Worm (Caenorhabditis elegans) whole organism, early embryonic: ENCODE results near the gene piki-1.

Experiments used
- B0310.2 ChIP-seq: sonication (generic microtip); optimal IDR thresholded peaks from 2 replicates; lab custom pipeline; 2016; ENCODE audit warnings: mild to moderate bottlenecking, missing genetic modification characterization, missing compliant biosample characterization
- ama-1 ChIP-seq: fragments of 150-350 bp; optimal IDR thresholded peaks from 2 replicates; lab custom pipeline; 2014
- ets-7 ChIP-seq: sonication (generic microtip); optimal IDR thresholded peaks from 2 replicates; lab custom pipeline; 2016; ENCODE audit warnings: missing genotype, missing genetic modification characterization, missing compliant biosample characterization
- flt-1 ChIP-seq: fragments of 200-800 bp; sonication (Bioruptor generic); IDR thresholded peaks from 2 replicates; pipeline ENCODE4 v1.3.6; 2022; ENCODE audit warnings: missing genetic modification characterization, missing compliant biosample characterization
- scrt-1 ChIP-seq: fragments of 200-800 bp; sonication (Bioruptor generic); IDR thresholded peaks from 2 replicates; pipeline ENCODE4 v1.3.6; 2022; ENCODE audit warnings: missing genetic modification characterization, missing compliant biosample characterization
- tbx-11 ChIP-seq: fragments of 200-800 bp; sonication (Bioruptor generic); IDR thresholded peaks from 2 replicates; pipeline ENCODE4 v1.3.6; 2022; ENCODE audit warnings: missing genetic modification characterization, missing compliant biosample characterization
- tbx-37 ChIP-seq: fragments of 200-800 bp; sonication (Bioruptor generic); conservative IDR thresholded peaks from 2 replicates; pipeline ENCODE4 v1.3.6; 2022; ENCODE audit warnings: missing genetic modification reagents, missing genetic modification characterization, missing compliant biosample characterization

DNA sequence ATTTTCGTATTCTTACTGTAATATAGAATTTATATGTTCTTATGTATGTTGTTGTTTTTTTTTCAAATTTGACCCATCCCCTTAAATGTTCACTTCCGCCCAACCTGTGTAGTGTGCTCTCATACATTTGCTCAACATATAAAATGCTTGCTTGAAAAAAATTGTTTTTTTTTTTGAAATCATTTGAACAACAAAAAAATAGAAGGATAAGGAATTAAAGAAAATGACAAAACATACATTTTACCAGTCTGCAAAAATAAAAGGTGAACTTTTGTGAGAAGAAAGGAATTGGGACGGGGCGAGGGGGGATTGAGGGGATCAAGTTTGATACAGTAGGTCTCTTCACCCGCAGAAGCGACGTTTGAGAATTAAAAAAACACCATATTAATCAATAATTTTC is 22.3 kb upstream of the piki-1 start:
- TF ChIP-seq scrt-1 (GFP tag; lab: Robert Waterston, UW): no peak
- no peak for TF ChIP-seq flt-1 (GFP tag; lab: Robert Waterston, UW)
- TF ChIP-seq B0310.2 (tag; lab: Kevin White, UChicago): no peak
- TF ChIP-seq ets-7: no peak
- TF ChIP-seq ama-1: no peak
- TF ChIP-seq tbx-11 (GFP tag; lab: Robert Waterston, UW): no peak
- TF ChIP-seq tbx-37 (GFP tag; lab: Robert Waterston, UW): no peak
